Worm (Caenorhabditis elegans): ENCODE results near the gene ctf-18.

The ctf-18 gene

ce11 chrIV:10151439-10151997 is 25.1 kb upstream of the ctf-18 start, which contains the start of gene copg-1 (continued):
- no peak for TF ChIP-seq ceh-8 (GFP tag; optimal IDR thresholded peaks at IDR 0.05)
- TF ChIP-seq aha-1 (tag; optimal IDR thresholded peaks at IDR 0.05), result no peak
- no peak for TF ChIP-seq fos-1 (tag; optimal IDR thresholded peaks at IDR 0.05)
- TF ChIP-seq unc-98 (GFP tag; IDR thresholded peaks at IDR 0.05), result no peak
- peak; percentile 13 for TF ChIP-seq ztf-4 (tag; optimal IDR thresholded peaks at IDR 0.05)
- no peak for TF ChIP-seq egl-27 (tag; optimal IDR thresholded peaks at IDR 0.05)
- TF ChIP-seq ama-1 (optimal IDR thresholded peaks at IDR 0.05), result no peak
- no peak for TF ChIP-seq zip-4 (GFP tag; optimal IDR thresholded peaks at IDR 0.05)
- no peak for TF ChIP-seq ztf-11 (tag; optimal IDR thresholded peaks at IDR 0.05)
- no peak for TF ChIP-seq sptf-1 (tag; optimal IDR thresholded peaks at IDR 0.05)
- TF ChIP-seq mef-2 (tag; optimal IDR thresholded peaks at IDR 0.05), result no peak
- no peak for TF ChIP-seq hlh-17 (GFP tag; optimal IDR thresholded peaks at IDR 0.05; ENCODE audit: borderline replicate concordance)
- peak; percentile 66 for TF ChIP-seq snu-23 (GFP tag; optimal IDR thresholded peaks at IDR 0.05)
- TF ChIP-seq unc-130 (tag; optimal IDR thresholded peaks at IDR 0.05), result peak; percentile 29
- no peak for TF ChIP-seq nhr-28 (tag; optimal IDR thresholded peaks at IDR 0.05)
- TF ChIP-seq nhr-20 (tag; optimal IDR thresholded peaks at IDR 0.05), result peak; percentile 66
- peak; percentile 34 for TF ChIP-seq isw-1 (GFP tag; IDR thresholded peaks at IDR 0.05)
- TF ChIP-seq efl-1 (optimal IDR thresholded peaks at IDR 0.05), result peak; percentile 56 to 64
- peak; percentile 69 to 94 for TF ChIP-seq efl-1 (GFP tag; optimal IDR thresholded peaks at IDR 0.05 in 1 of 2)
- peak; percentile 33 for TF ChIP-seq irx-1 (tag; optimal IDR thresholded peaks at IDR 0.05)
- TF ChIP-seq dsc-1 (tag; optimal IDR thresholded peaks at IDR 0.05), result peak; percentile 33
- TF ChIP-seq pax-3 (tag; optimal IDR thresholded peaks at IDR 0.05), result no peak
- no peak for TF ChIP-seq tlp-1 (tag; optimal IDR thresholded peaks at IDR 0.05)
- no peak for TF ChIP-seq elt-2 (tag; optimal IDR thresholded peaks at IDR 0.05)
- peak; percentile 67 for TF ChIP-seq nhr-47 (tag; optimal IDR thresholded peaks at IDR 0.05)
- no peak for TF ChIP-seq ceh-63 (GFP tag; optimal IDR thresholded peaks at IDR 0.05)
- no peak for TF ChIP-seq alr-1 (tag; optimal IDR thresholded peaks at IDR 0.05; ENCODE audit: borderline replicate concordance)
- TF ChIP-seq tbx-2 (tag; optimal IDR thresholded peaks at IDR 0.05), result peak; percentile 51
- TF ChIP-seq lin-14 (GFP tag; optimal IDR thresholded peaks at IDR 0.05), result peak; percentile 73
- TF ChIP-seq sox-4 (tag; optimal IDR thresholded peaks at IDR 0.05), result no peak
- no peak for TF ChIP-seq lin-15B (tag; optimal IDR thresholded peaks at IDR 0.05)
- TF ChIP-seq jun-1 (tag; optimal IDR thresholded peaks at IDR 0.05), result no peak

ce11 chrIV:10150552-10151004 is 24.1 kb upstream of the ctf-18 start, which contains the start of gene tsp-12:
Gene tsp-12, minus strand, starts transcription at chrIV:10150602.
- peak; percentile 1 for TF ChIP-seq nhr-20 (tag; optimal IDR thresholded peaks at IDR 0.05)
- no peak for TF ChIP-seq nhr-84 (tag; optimal IDR thresholded peaks at IDR 0.05)
- TF ChIP-seq unc-86 (tag; optimal IDR thresholded peaks at IDR 0.05), result no peak
- no peak for TF ChIP-seq nhr-76 (tag; optimal IDR thresholded peaks at IDR 0.05)
- no peak for TF ChIP-seq zag-1 (tag; optimal IDR thresholded peaks at IDR 0.05)
- TF ChIP-seq ceh-90 (tag; optimal IDR thresholded peaks at IDR 0.05), result no peak
- peak; percentile 64 for TF ChIP-seq lin-14 (GFP tag; optimal IDR thresholded peaks at IDR 0.05)
- TF ChIP-seq nhr-11 (tag; optimal IDR thresholded peaks at IDR 0.05), result no peak
- no peak for TF ChIP-seq ces-1 (GFP tag; optimal IDR thresholded peaks at IDR 0.05)
- TF ChIP-seq blmp-1 (tag; optimal IDR thresholded peaks at IDR 0.05), result peak; percentile 27
- TF ChIP-seq rnt-1 (tag; optimal IDR thresholded peaks at IDR 0.05), result no peak
- peak in 1 of 2 experiments; percentile 33 for TF ChIP-seq lsy-2 (tag; optimal IDR thresholded peaks at IDR 0.05)
- no peak for TF ChIP-seq nhr-28 (tag; optimal IDR thresholded peaks at IDR 0.05)
- TF ChIP-seq elt-2 (tag; optimal IDR thresholded peaks at IDR 0.05), result no peak
